Worm (Caenorhabditis elegans): Measurements from ENCODE around the gene nhr-152.
"Not testable (repeated sequence)": the region's sequence is repeated elsewhere in the genome, so short reads cannot be mapped to it uniquely, and the experiment has no call there.

Gene nhr-152

DNA sequence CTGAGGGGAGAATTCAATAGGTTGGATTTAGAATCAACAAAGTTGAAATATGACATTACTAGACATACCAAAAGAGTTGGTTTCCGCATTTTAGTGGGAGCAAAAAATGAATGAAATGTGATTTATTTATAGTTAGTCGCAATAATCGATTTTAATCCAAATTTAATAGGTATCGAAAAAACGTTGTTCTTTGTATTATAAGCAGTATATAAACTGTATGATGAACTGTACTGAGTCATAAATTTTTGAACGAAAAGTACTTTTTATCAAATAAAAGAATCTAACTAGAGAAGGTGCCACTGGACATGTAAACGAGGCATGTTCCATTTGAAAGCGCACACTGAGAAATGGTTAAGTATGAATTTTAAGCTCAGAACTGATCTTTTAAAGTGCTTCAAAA is 3.7 kb downstream of the nhr-152 start, which contains the start of gene C12D5.9:
Gene C12D5.9, minus strand, starts transcription at position 101 of the 400 bp plus-strand sequence.
- TF ChIP-seq R02D3.7 (tag; optimal IDR thresholded peaks at IDR 0.05) (no peak), hmg-11 (tag; optimal IDR thresholded peaks at IDR 0.05) (no peak), lsy-12 (tag; optimal IDR thresholded peaks at IDR 0.05) (no peak), egl-27 (tag; optimal IDR thresholded peaks at IDR 0.05) (no peak), elt-3 (tag; optimal IDR thresholded peaks at IDR 0.05) (no peak), daf-12 (tag; optimal IDR thresholded peaks at IDR 0.05) (no peak), ztf-11 (tag; optimal IDR thresholded peaks at IDR 0.05) (no peak), fkh-2 (tag; optimal IDR thresholded peaks at IDR 0.05) (no peak), pha-4 (tag; optimal IDR thresholded peaks at IDR 0.05) (no peak)

DNA sequence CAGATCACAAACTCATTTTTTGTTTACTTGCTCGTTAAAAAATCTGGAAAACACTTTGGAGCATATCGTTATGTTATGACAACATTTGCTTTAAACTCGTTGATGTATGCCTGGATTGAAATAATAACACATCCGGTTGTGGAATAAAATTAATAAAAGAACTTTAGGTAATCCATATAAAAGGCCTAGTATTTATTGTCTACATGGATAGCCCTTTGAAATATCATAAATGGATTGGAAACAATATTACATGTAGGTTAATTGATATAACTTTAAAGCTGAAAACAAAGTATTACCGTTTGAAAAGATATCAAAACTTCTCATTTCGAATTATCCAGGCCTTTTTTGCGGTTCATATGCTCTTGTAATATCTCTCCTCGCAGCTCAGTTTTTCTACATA is 4.5 kb downstream of the nhr-152 start:
- TF ChIP-seq tbx-2 (tag; optimal IDR thresholded peaks at IDR 0.05) (no peak), ztf-11 (tag; optimal IDR thresholded peaks at IDR 0.05) (no peak), ama-1 (optimal IDR thresholded peaks at IDR 0.05) (no peak), sea-2 (GFP tag; optimal IDR thresholded peaks at IDR 0.05) (no peak), nhr-25 (tag; optimal IDR thresholded peaks at IDR 0.05) (no peak), ceh-28 (tag; optimal IDR thresholded peaks at IDR 0.05) (no peak), skn-1 (tag; optimal IDR thresholded peaks at IDR 0.05) (no peak), ceh-82 (tag; optimal IDR thresholded peaks at IDR 0.05) (no peak), aly-2 (tag; optimal IDR thresholded peaks at IDR 0.05) (no peak), egl-27 (tag; optimal IDR thresholded peaks at IDR 0.05) (no peak), nhr-237 (tag; optimal IDR thresholded peaks at IDR 0.05) (no peak)

DNA sequence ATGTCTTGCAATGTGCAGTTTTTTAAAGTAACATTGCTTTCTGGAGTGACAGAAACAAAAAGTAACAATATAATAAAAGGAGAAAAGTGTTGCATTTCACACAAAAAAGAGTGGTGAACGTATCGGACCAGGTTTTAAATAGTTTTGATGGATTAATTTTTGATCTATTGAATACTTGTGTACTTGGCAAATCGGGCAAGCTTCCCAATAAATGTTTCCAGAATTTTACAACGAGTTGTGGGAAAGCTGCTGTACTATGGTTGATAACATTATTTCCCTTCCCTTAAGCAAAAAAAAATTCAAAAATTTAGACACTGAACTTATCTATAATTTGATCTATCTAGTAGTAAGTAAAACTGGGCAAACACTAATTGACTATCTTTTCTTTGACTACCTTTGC is 7.2 kb downstream of the nhr-152 start, which contains the start of gene C12D5.10:
Gene C12D5.10, minus strand, starts transcription at position 101 of the 400 bp plus-strand sequence.
- TF ChIP-seq mml-1 (tag; optimal IDR thresholded peaks at IDR 0.05) (no peak), egl-5 (tag; optimal IDR thresholded peaks at IDR 0.05) (no peak), nhr-43 (tag; optimal IDR thresholded peaks at IDR 0.05; ENCODE audit: poor library complexity, severe bottlenecking) (no peak), ama-1 (optimal IDR thresholded peaks at IDR 0.05) (no peak)

DNA sequence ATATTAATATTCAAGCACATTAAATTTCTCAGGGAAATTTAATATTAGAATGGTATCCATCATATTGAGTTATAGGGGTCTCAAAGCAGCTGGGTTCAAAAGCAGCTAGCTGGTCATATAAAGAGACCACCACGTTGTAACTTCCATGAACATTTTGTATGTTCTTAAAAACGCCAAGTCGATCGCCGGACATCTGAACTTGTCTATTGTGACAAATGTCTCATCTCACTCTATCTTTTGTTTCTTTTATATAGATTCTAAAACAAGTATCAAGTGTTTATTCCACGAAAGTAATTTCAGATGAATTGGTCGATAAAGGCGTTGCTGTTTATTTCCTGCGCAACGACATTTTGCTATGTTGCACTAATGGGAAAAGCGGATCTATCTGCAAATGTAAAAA is 10.7 kb downstream of the nhr-152 start, which contains the start of gene ZK105.3:
Gene ZK105.3, plus strand, starts transcription at position 301 of the 400 bp plus-strand sequence.
- TF ChIP-seq snpc-4 (tag; optimal IDR thresholded peaks at IDR 0.05) = no peak
- no peak for TF ChIP-seq mdl-1 (tag; optimal IDR thresholded peaks at IDR 0.05)
- TF ChIP-seq egl-27 (tag; optimal IDR thresholded peaks at IDR 0.05) = no peak
- TF ChIP-seq nhr-11 (tag; optimal IDR thresholded peaks at IDR 0.05) = no peak
- TF ChIP-seq ZK546.5 (tag; optimal IDR thresholded peaks at IDR 0.05) = no peak
- no peak for TF ChIP-seq tbx-2 (tag; optimal IDR thresholded peaks at IDR 0.05)
- TF ChIP-seq sea-2 (GFP tag; optimal IDR thresholded peaks at IDR 0.05) = no peak
- TF ChIP-seq unc-39 (tag; optimal IDR thresholded peaks at IDR 0.05) = no peak
- no peak for TF ChIP-seq nhr-77 (tag; optimal IDR thresholded peaks at IDR 0.05)
- TF ChIP-seq pqm-1 (tag; optimal IDR thresholded peaks at IDR 0.05) = no peak
- no peak for TF ChIP-seq lsy-12 (tag; optimal IDR thresholded peaks at IDR 0.05)
- no peak for TF ChIP-seq ztf-4 (tag; optimal IDR thresholded peaks at IDR 0.05)
- TF ChIP-seq nhr-12 (tag; optimal IDR thresholded peaks at IDR 0.05) = no peak

DNA sequence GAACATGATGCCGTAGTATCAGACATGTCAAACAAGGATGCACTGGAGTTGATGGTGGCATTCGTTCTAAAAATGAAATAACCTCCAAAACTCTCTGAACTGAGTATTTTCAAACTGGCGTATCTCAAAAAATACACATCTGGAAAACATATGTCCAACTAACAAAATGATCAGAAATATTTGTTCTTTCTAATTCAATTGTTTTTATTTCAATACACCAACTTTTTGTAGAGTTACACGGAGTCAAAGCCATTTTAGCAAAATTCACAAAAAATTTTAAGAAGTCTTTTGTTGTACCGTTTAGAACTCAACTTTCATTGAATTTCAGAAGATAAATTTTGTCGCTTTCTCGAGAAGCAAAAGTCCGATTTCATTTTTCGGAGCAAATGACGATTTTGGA is 17.4 kb downstream of the nhr-152 start, which contains the start of gene srsx-40:
Gene srsx-40, minus strand, starts transcription at position 101 of the 400 bp plus-strand sequence.
- not testable (repeated sequence) for TF ChIP-seq eor-1, nhr-76, nhr-77 (tag; optimal IDR thresholded peaks at IDR 0.05)

DNA sequence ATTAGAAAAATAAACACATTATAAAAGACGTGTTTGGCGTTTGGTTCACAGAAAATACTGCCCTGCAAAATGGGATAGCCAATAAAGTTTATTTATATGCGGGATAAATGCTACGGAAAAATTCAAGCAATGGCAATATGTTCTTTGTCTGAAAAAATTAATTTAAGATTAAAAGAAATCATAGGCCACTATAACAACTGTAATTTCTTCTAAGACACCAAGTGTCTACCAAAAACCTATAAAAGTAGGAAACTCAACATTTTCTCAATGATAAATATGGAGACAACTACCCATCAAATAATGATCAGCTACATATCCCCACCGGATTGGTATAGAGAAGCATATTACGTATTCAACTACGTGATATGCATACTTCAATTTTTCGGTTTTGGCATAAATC is 19.2 kb downstream of the nhr-152 start, which contains the start of gene srw-3:
Gene srw-3, plus strand, starts transcription at position 301 of the 400 bp plus-strand sequence.
- TF ChIP-seq nhr-76 (tag; optimal IDR thresholded peaks at IDR 0.05) (no peak), tbx-2 (tag; optimal IDR thresholded peaks at IDR 0.05) (no peak), nhr-28 (tag; optimal IDR thresholded peaks at IDR 0.05) (no peak), nhr-23 (tag; optimal IDR thresholded peaks at IDR 0.05) (no peak), daf-12 (tag; optimal IDR thresholded peaks at IDR 0.05) (no peak), ztf-4 (tag; optimal IDR thresholded peaks at IDR 0.05) (no peak), zag-1 (tag; optimal IDR thresholded peaks at IDR 0.05) (no peak), ztf-11 (tag; optimal IDR thresholded peaks at IDR 0.05) (no peak), ceh-28 (tag; optimal IDR thresholded peaks at IDR 0.05) (no peak), unc-39 (tag; optimal IDR thresholded peaks at IDR 0.05) (no peak), nhr-43 (tag; optimal IDR thresholded peaks at IDR 0.05; ENCODE audit: poor library complexity, severe bottlenecking) (no peak)

All from whole organism, L3 larva.